Worm (Caenorhabditis elegans) whole organism, L4 larva: ENCODE data around the gene T07H8.11.

Source experiments
- aha-1 ChIP-seq: fragments of 150-350 bp; peaks from one replicate; lab custom pipeline; 2014; ENCODE audit warnings: missing biosample characterization, missing genetic modification characterization
- ceh-28 ChIP-seq: fragments of 150-350 bp; optimal IDR thresholded peaks from 2 replicates; lab custom pipeline; 2014; ENCODE audit warnings: missing biosample characterization, missing genetic modification reagents, missing genetic modification characterization
- daf-8 ChIP-seq: fragments of 200-800 bp; sonication (Bioruptor generic); IDR thresholded peaks from 2 replicates; pipeline ENCODE4 v1.3.6; 2022; ENCODE audit warnings: missing genetic modification characterization, missing compliant biosample characterization
- egl-27 ChIP-seq: sonication (generic microtip); optimal IDR thresholded peaks from 3 replicates; lab custom pipeline; 2017; ENCODE audit warnings: missing biosample characterization, missing genetic modification reagents, missing genetic modification characterization
- lim-7 ChIP-seq: fragments of 200-800 bp; sonication (Bioruptor generic); IDR thresholded peaks from 2 replicates; pipeline ENCODE4 v1.3.6; 2022; ENCODE audit warnings: missing genetic modification characterization, missing compliant biosample characterization
- lin-29 ChIP-seq: fragments of 200-800 bp; sonication (Bioruptor generic); IDR thresholded peaks from 2 replicates; pipeline ENCODE4 v1.3.6; 2022; ENCODE audit warnings: missing genetic modification reagents, missing genetic modification characterization, missing compliant biosample characterization
- mep-1 ChIP-seq: fragments of 150-350 bp; sonication (generic microtip); optimal IDR thresholded peaks from 3 replicates; lab custom pipeline; 2014; ENCODE audit warnings: missing biosample characterization, missing genetic modification characterization
- unc-130 ChIP-seq: sonication (generic microtip); optimal IDR thresholded peaks from 2 replicates; lab custom pipeline; 2016; ENCODE audit warnings: missing genetic modification reagents, missing genetic modification characterization, missing compliant biosample characterization

DNA sequence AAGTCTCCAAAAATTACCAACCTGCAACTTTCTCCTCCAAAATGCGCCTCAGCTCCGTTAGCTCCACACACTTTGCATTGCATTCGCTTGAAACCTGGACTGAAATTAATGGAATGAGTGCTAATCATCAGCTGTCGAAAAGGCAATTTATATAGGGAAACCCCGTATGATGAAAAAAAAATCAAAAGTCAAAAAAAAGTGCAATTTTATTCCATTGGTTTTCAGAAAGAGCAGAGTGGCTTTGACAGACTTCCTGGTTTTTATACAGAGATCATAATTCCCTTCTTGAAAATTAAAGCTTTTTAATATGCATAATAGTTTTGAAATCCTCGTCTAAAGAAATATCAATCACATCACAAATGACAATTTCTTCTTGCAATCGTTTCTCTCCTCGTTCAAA lies 36.5 kb upstream of the T07H8.11 start, which contains the start of gene nhr-139:
- TF ChIP-seq ceh-28 (tag; lab: Kevin White, UChicago): no peak
- TF ChIP-seq daf-8 (GFP tag; lab: Robert Waterston, UW): no peak
- TF ChIP-seq egl-27 (tag; lab: Kevin White, UChicago): no peak
- TF ChIP-seq mep-1 (tag; lab: Kevin White, UChicago): no peak
- no peak for TF ChIP-seq unc-130 (GFP tag; lab: Kevin White, UChicago)
- no peak for TF ChIP-seq lim-7 (GFP tag; lab: Robert Waterston, UW)
- no peak for TF ChIP-seq lin-29 (GFP tag; lab: Robert Waterston, UW)
- TF ChIP-seq aha-1 (tag; lab: Kevin White, UChicago): no peak
